Worm (Caenorhabditis elegans): ENCODE measurements around the gene gldi-5.

The gldi-5 gene

ce11 chrIII:3716073-3716659 lies 10.1 kb downstream of the gldi-5 start:
- peak; percentile 16 for TF ChIP-seq tbx-2 (tag; optimal IDR thresholded peaks at IDR 0.05)
- no peak for TF ChIP-seq madf-2 (tag; optimal IDR thresholded peaks at IDR 0.05)

ce11 chrIII:3713163-3713562 lies 13.1 kb downstream of the gldi-5 start, which contains the start of gene nrde-1:
Gene nrde-1 (plus strand): TSS chrIII:3713463.
- TF ChIP-seq ceh-18 (tag; optimal IDR thresholded peaks at IDR 0.05) (no peak), ceh-9 (tag; optimal IDR thresholded peaks at IDR 0.05) (no peak), unc-55 (GFP tag; optimal IDR thresholded peaks at IDR 0.05) (no peak), eyg-1 (tag; optimal IDR thresholded peaks at IDR 0.05) (no peak), sox-2 (GFP tag; IDR thresholded peaks at IDR 0.05) (no peak), sdc-2 (tag; optimal IDR thresholded peaks at IDR 0.05) (no peak), che-1 (tag; optimal IDR thresholded peaks at IDR 0.05) (no peak), odd-2 (tag; optimal IDR thresholded peaks at IDR 0.05) (no peak), ttx-3 (tag; optimal IDR thresholded peaks at IDR 0.05) (no peak), elt-4 (tag; optimal IDR thresholded peaks at IDR 0.05) (no peak), dmd-4 (tag; optimal IDR thresholded peaks at IDR 0.05; ENCODE audit: borderline replicate concordance) (no peak), dve-1 (tag; optimal IDR thresholded peaks at IDR 0.05) (no peak), rnt-1 (tag; optimal IDR thresholded peaks at IDR 0.05) (no peak)

ce11 chrIII:3709030-3709429 lies 17.3 kb downstream of the gldi-5 start, which contains the start of gene alkb-8:
Gene alkb-8 (plus strand): TSS chrIII:3709330.
- TF ChIP-seq ceh-31 (tag; optimal IDR thresholded peaks at IDR 0.05) (no peak), pag-3 (tag; optimal IDR thresholded peaks at IDR 0.05; ENCODE audit: borderline replicate concordance) (no peak)

- no peak for TF ChIP-seq pros-1 (tag; optimal IDR thresholded peaks at IDR 0.05)
- no peak for TF ChIP-seq fkh-10 (GFP tag; optimal IDR thresholded peaks at IDR 0.05)
- no peak for TF ChIP-seq npax-4 (tag; optimal IDR thresholded peaks at IDR 0.05)
- TF ChIP-seq ceh-18 (tag; optimal IDR thresholded peaks at IDR 0.05), result no peak
- TF ChIP-seq unc-3 (GFP tag; conservative IDR thresholded peaks at IDR 0.05), result no peak
- no peak for TF ChIP-seq unc-3 (tag; optimal IDR thresholded peaks at IDR 0.05)
- TF ChIP-seq C08G9.2 (tag; optimal IDR thresholded peaks at IDR 0.05), result no peak
- no peak for TF ChIP-seq dmd-4 (tag; optimal IDR thresholded peaks at IDR 0.05; ENCODE audit: borderline replicate concordance)
- no peak for TF ChIP-seq zip-5 (tag; optimal IDR thresholded peaks at IDR 0.05)
- TF ChIP-seq ceh-2 (tag; optimal IDR thresholded peaks at IDR 0.05), result no peak
- no peak for TF ChIP-seq ceh-48 (tag; optimal IDR thresholded peaks at IDR 0.05)
- TF ChIP-seq F13H6.1 (tag; optimal IDR thresholded peaks at IDR 0.05), result no peak
- TF ChIP-seq ceh-6 (GFP tag; optimal IDR thresholded peaks at IDR 0.05), result no peak
These were observed 19.7 kb downstream of the gldi-5 start, which contains the start of gene dph-1 for ce11 chrIII:3706586-3706985. Gene dph-1 (plus strand): TSS chrIII:3706886.

ce11 chrIII:3704967-3705366 lies 21.3 kb downstream of the gldi-5 start, which contains the start of gene wdr-5.1:
Gene wdr-5.1 (plus strand): TSS chrIII:3705285.
- no peak for TF ChIP-seq tbx-2 (tag; optimal IDR thresholded peaks at IDR 0.05)
- TF ChIP-seq nfya-1 (tag; optimal IDR thresholded peaks at IDR 0.05), result no peak
- no peak for TF ChIP-seq ceh-14 (tag; optimal IDR thresholded peaks at IDR 0.05)
- TF ChIP-seq ceh-19 (GFP tag; optimal IDR thresholded peaks at IDR 0.05), result no peak
- no peak for TF ChIP-seq pros-1 (tag; optimal IDR thresholded peaks at IDR 0.05)

- TF ChIP-seq ceh-45 (GFP tag; IDR thresholded peaks at IDR 0.05), result no peak
- no peak for TF ChIP-seq K02D7.2 (tag; optimal IDR thresholded peaks at IDR 0.05)
- TF ChIP-seq Y22D7AL.16 (tag; optimal IDR thresholded peaks at IDR 0.05), result no peak
- TF ChIP-seq unc-42 (tag; optimal IDR thresholded peaks at IDR 0.05), result no peak
- no peak for TF ChIP-seq pat-9 (tag; optimal IDR thresholded peaks at IDR 0.05)
- peak; percentile 45 for TF ChIP-seq hlh-30 (tag; optimal IDR thresholded peaks at IDR 0.05; ENCODE audit: insufficient read depth)
These were observed 22.9 kb downstream of the gldi-5 start, which contains the start of gene C14B1.3 for ce11 chrIII:3703397-3703796. Gene C14B1.3 (plus strand): TSS chrIII:3703564.
